Fruit fly (Drosophila melanogaster): ENCODE data around the gene Flad2.

Flad2 gene

DNA sequence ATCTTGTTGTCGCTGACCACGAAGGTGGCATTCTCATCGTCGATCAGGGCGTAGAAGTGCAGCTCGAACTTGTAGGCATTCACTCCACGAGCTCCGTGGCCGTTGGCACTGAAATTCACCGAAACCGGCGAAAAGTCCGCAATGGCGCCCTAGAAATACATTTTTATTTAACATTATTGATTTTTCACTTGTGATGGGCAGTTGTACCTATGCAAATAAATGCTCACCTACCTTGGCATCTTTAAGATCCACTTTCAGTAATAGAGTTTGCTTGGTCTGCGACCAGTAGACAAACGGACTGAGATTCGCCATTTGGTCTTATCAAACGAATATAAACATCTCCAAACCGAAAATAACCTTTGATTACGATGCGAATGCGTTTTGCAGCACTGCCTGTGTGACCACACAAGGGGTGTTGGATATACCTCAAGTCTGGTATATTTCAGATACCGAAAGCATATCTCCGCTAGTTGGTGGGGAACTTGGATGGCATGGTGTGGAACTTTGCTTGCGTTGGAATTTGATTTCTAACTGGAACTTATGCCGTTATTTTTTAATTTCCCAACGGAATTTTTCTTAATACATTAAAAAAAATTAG is 33.0 kb downstream of the Flad2 start, which contains the start of gene Hacd2 (continued):
- peak; percentile 94 for TF ChIP-seq CG10267 (tag; optimal IDR thresholded peaks at IDR 0.05)
- TF ChIP-seq h (optimal IDR thresholded peaks at IDR 0.05) = no peak
- TF ChIP-seq CTCF (GFP tag; optimal IDR thresholded peaks at IDR 0.05) = peak; percentile 75
- TF ChIP-seq CG4404 (GFP tag; IDR thresholded peaks at IDR 0.05) = no peak
- TF ChIP-seq CG16813 (GFP tag; IDR thresholded peaks at IDR 0.05; ENCODE audit: partially characterized antibody) = peak; percentile 49; the same call in 2 of the 3 replicates
- TF ChIP-seq ind (GFP tag; optimal IDR thresholded peaks at IDR 0.05) = peak; percentile 3
- TF ChIP-seq CG17328 (GFP tag; IDR thresholded peaks at IDR 0.05) = no peak
- no peak for TF ChIP-seq aop (GFP tag; IDR thresholded peaks at IDR 0.05)
- TF ChIP-seq C15 (GFP tag; IDR thresholded peaks at IDR 0.05) = no peak
- no peak for TF ChIP-seq Sox102F (GFP tag; optimal IDR thresholded peaks at IDR 0.05)
- TF ChIP-seq bbx (GFP tag; IDR thresholded peaks at IDR 0.05; ENCODE audit: partially characterized antibody) = peak; percentile 30; the same call in 1 of the 2 replicates
- no peak for TF ChIP-seq tio (GFP tag; optimal IDR thresholded peaks at IDR 0.05)
- no peak for TF ChIP-seq CG13894 (tag; optimal IDR thresholded peaks at IDR 0.05)
- TF ChIP-seq Hr3 (GFP tag; optimal IDR thresholded peaks at IDR 0.05) = no peak
- no peak for TF ChIP-seq CG17612 (GFP tag; IDR thresholded peaks at IDR 0.05)
- no peak for TF ChIP-seq gem (tag; optimal IDR thresholded peaks at IDR 0.05)
- TF ChIP-seq ato (GFP tag; IDR thresholded peaks at IDR 0.05; ENCODE audit: partially characterized antibody) = peak; percentile 37; the same call in 1 of the 2 replicates
- TF ChIP-seq NFAT (GFP tag; IDR thresholded peaks at IDR 0.05) = peak; percentile 35; the same call in 1 of the 2 replicates
- peak; percentile 32; the same call in 1 of the 2 replicates for TF ChIP-seq rib (GFP tag; IDR thresholded peaks at IDR 0.05)
- TF ChIP-seq Trl (optimal IDR thresholded peaks at IDR 0.05) = no peak
- TF ChIP-seq Trl (GFP tag; optimal IDR thresholded peaks at IDR 0.05) = peak; percentile 49
- TF ChIP-seq Dbx (GFP tag; IDR thresholded peaks at IDR 0.05) = peak; percentile 52; the same call in 1 of the 3 replicates
- TF ChIP-seq Dek (tag; optimal IDR thresholded peaks at IDR 0.05) = peak; percentile 31
- peak; percentile 69 for TF ChIP-seq sug (tag; optimal IDR thresholded peaks at IDR 0.05)
- TF ChIP-seq tup (GFP tag; optimal IDR thresholded peaks at IDR 0.05) = no peak
- TF ChIP-seq CG34224 (GFP tag; IDR thresholded peaks at IDR 0.05; ENCODE audit: partially characterized antibody) = no peak
- no peak for TF ChIP-seq CG31224 (GFP tag; IDR thresholded peaks at IDR 0.05)
- no peak for TF ChIP-seq ttk (GFP tag; IDR thresholded peaks at IDR 0.05)
- no peak for TF ChIP-seq ab (GFP tag; optimal IDR thresholded peaks at IDR 0.05)
- TF ChIP-seq CG6854 (GFP tag; optimal IDR thresholded peaks at IDR 0.05) = no peak
- TF ChIP-seq trem (tag; optimal IDR thresholded peaks at IDR 0.05) = peak; percentile 72
- no peak for TF ChIP-seq sqz (GFP tag; optimal IDR thresholded peaks at IDR 0.05)
- peak; percentile 39 for TF ChIP-seq HLH54F (GFP tag; optimal IDR thresholded peaks at IDR 0.05)
- no peak for TF ChIP-seq CG8924 (tag; optimal IDR thresholded peaks at IDR 0.05)
- no peak for TF ChIP-seq Dip2 (GFP tag; IDR thresholded peaks at IDR 0.05)
- no peak for TF ChIP-seq pfk (GFP tag; optimal IDR thresholded peaks at IDR 0.05)
- peak; percentile 0 for TF ChIP-seq p53 (GFP tag; optimal IDR thresholded peaks at IDR 0.05)
- TF ChIP-seq Nf-YC (tag; optimal IDR thresholded peaks at IDR 0.05) = no peak
- no peak for TF ChIP-seq CG4820 (GFP tag; optimal IDR thresholded peaks at IDR 0.05)
- TF ChIP-seq bab2 (GFP tag; optimal IDR thresholded peaks at IDR 0.05) = no peak
- TF ChIP-seq chinmo (GFP tag; IDR thresholded peaks at IDR 0.05; ENCODE audit: partially characterized antibody) = peak; percentile 52; the same call in 1 of the 4 replicates
- TF ChIP-seq scrt (GFP tag; optimal IDR thresholded peaks at IDR 0.05) = no peak
- TF ChIP-seq CG17568 (GFP tag; optimal IDR thresholded peaks at IDR 0.05) = no peak
- no peak for TF ChIP-seq CG15269 (tag; optimal IDR thresholded peaks at IDR 0.05)
- TF ChIP-seq cad (GFP tag; optimal IDR thresholded peaks at IDR 0.05) = no peak
- no peak for TF ChIP-seq Tbp (GFP tag; optimal IDR thresholded peaks at IDR 0.05)
- no peak for TF ChIP-seq sc (optimal IDR thresholded peaks at IDR 0.05)
- no peak for TF ChIP-seq sc (GFP tag; optimal IDR thresholded peaks at IDR 0.05)
- no peak for TF ChIP-seq crp (GFP tag; optimal IDR thresholded peaks at IDR 0.05)
- peak; percentile 13; the same call in 1 of the 2 replicates for TF ChIP-seq sna (GFP tag; IDR thresholded peaks at IDR 0.05; ENCODE audit: partially characterized antibody)
- no peak for TF ChIP-seq CG4707 (GFP tag; optimal IDR thresholded peaks at IDR 0.05)

Data from whole organism, embryonic.